Worm (Caenorhabditis elegans): ENCODE data around the gene set-5.

ce11 chrV:14682870-14683269 lies 15.9 kb upstream of the set-5 start:
- TF ChIP-seq C08G9.2 (tag; optimal IDR thresholded peaks at IDR 0.05) (no peak), F13H6.1 (tag; optimal IDR thresholded peaks at IDR 0.05) (no peak), gmeb-2 (tag; optimal IDR thresholded peaks at IDR 0.05) (no peak), pha-4 (tag; optimal IDR thresholded peaks at IDR 0.05) (no peak), elt-4 (tag; optimal IDR thresholded peaks at IDR 0.05) (no peak), pqm-1 (tag; optimal IDR thresholded peaks at IDR 0.05) (no peak), elt-2 (tag; optimal IDR thresholded peaks at IDR 0.05) (no peak), tbx-2 (tag; optimal IDR thresholded peaks at IDR 0.05) (no peak), ttx-3 (tag; optimal IDR thresholded peaks at IDR 0.05) (no peak), ets-4 (tag; optimal IDR thresholded peaks at IDR 0.05) (no peak), nhr-11 (tag; optimal IDR thresholded peaks at IDR 0.05) (no peak), fkh-10 (GFP tag; optimal IDR thresholded peaks at IDR 0.05) (no peak), mec-3 (tag; optimal IDR thresholded peaks at IDR 0.05; ENCODE audit: borderline replicate concordance) (no peak), pros-1 (tag; optimal IDR thresholded peaks at IDR 0.05) (no peak)
